Worm (Caenorhabditis elegans): ENCODE data around the gene Y4C6B.4.

Gene Y4C6B.4

DNA sequence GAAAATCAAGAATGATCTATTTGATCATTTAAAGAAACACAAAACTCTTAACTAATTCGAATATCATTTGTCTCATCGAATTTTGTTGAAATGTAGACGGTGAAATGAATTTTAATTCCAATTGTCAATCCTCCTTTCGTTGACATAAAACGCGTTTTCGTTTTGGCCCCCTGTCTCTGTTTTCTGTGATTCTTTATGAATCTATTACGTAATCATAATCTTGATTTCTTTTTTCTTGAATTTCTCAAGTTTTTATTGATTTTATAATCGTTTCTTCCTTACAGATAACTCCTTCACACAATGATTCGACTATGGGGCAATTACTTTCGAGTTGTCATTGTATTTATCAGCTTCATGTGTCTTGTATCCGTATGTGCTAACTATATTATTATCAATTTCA lies 5.9 kb downstream of the Y4C6B.4 start, which contains the start of gene Y4C6B.3:
Gene Y4C6B.3 (plus strand): TSS at position 301 of the 400 bp plus-strand sequence.
- TF ChIP-seq mef-2 (tag; optimal IDR thresholded peaks at IDR 0.05): no peak
- no peak for TF ChIP-seq mdl-1 (tag; optimal IDR thresholded peaks at IDR 0.05)
- no peak for TF ChIP-seq snu-23 (GFP tag; optimal IDR thresholded peaks at IDR 0.05)
- no peak for TF ChIP-seq isw-1 (GFP tag; IDR thresholded peaks at IDR 0.05)
- no peak for TF ChIP-seq fkh-10 (GFP tag; optimal IDR thresholded peaks at IDR 0.05)
- peak in 1 of 6 experiments; percentile 39 for TF ChIP-seq elt-3 (tag; optimal IDR thresholded peaks at IDR 0.05)
- TF ChIP-seq swsn-7 (tag; optimal IDR thresholded peaks at IDR 0.05): no peak
- TF ChIP-seq sox-4 (tag; optimal IDR thresholded peaks at IDR 0.05): no peak

DNA sequence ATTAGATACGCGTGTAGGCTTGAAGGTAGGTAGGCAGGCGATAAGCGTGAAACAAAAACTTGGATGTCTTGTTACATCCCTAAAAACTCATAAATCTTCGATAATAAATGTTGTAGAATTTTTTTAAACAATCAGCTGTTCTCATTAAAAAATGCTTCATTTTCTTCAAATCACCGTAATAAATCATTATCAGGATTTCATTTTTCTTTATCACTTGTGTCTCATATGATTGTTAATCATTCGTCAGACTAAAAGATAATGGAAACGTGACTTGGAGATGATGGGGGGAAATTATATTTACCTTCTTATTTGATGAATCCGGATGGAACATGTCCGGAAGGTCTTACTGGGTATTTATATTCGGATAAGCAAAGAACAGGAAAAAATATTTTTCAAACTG lies 7.2 kb downstream of the Y4C6B.4 start:
- TF ChIP-seq fos-1 (tag; optimal IDR thresholded peaks at IDR 0.05) (no peak), elt-3 (tag; optimal IDR thresholded peaks at IDR 0.05) (peak in 2 of 6 experiments; percentile 65 to 78), lin-35 (GFP tag; optimal IDR thresholded peaks at IDR 0.05) (peak in 1 of 2 experiments; percentile 38), blmp-1 (tag; optimal IDR thresholded peaks at IDR 0.05) (peak; percentile 76), nhr-85 (tag) (peak; percentile 55), nhr-20 (tag; optimal IDR thresholded peaks at IDR 0.05) (peak; percentile 8)

DNA sequence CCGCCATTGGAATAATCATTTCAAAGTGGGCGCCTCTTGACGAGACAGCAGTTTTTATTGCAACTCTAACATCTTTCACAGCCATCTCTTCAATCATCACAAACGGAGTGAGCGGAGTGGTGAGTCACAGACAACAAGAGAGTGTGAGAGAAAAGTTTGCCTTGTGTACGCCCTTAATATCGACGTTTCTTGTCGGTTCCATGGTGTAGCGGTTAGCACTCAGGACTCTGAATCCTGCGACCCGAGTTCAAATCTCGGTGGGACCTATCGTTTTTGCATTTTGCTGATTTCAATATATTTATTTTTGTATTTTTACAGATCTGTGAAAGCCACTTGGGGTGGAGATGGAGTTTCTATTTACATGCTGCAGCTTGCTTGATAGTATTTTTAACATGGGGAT lies 8.3 kb downstream of the Y4C6B.4 start:
- TF ChIP-seq fos-1 (tag; optimal IDR thresholded peaks at IDR 0.05) (peak; percentile 80), skn-1 (tag; optimal IDR thresholded peaks at IDR 0.05) (peak; percentile 33), nhr-77 (tag; optimal IDR thresholded peaks at IDR 0.05) (peak; percentile 41), nhr-71 (tag; optimal IDR thresholded peaks at IDR 0.05) (peak; percentile 69), C34B4.2 (tag; optimal IDR thresholded peaks at IDR 0.05) (no peak), elt-3 (tag; optimal IDR thresholded peaks at IDR 0.05) (peak in 1 of 6 experiments; percentile 49), nhr-76 (tag; optimal IDR thresholded peaks at IDR 0.05) (no peak), fkh-10 (GFP tag; optimal IDR thresholded peaks at IDR 0.05) (peak; percentile 55), unc-62 (GFP tag; optimal IDR thresholded peaks at IDR 0.05) (no peak), ceh-90 (tag; optimal IDR thresholded peaks at IDR 0.05) (no peak), nhr-11 (tag; optimal IDR thresholded peaks at IDR 0.05) (no peak), tlp-1 (tag; optimal IDR thresholded peaks at IDR 0.05) (no peak), nhr-28 (tag; optimal IDR thresholded peaks at IDR 0.05) (no peak), C16A3.4 (tag; optimal IDR thresholded peaks at IDR 0.05) (peak; percentile 64), lin-35 (GFP tag; optimal IDR thresholded peaks at IDR 0.05) (peak; percentile 55 to 74), pag-3 (tag; optimal IDR thresholded peaks at IDR 0.05; ENCODE audit: borderline replicate concordance, insufficient read depth) (no peak), dsc-1 (tag; optimal IDR thresholded peaks at IDR 0.05) (peak; percentile 56), ztf-11 (tag; optimal IDR thresholded peaks at IDR 0.05) (no peak), efl-1 (optimal IDR thresholded peaks at IDR 0.05) (peak; percentile 43 to 63), efl-1 (GFP tag; optimal IDR thresholded peaks at IDR 0.05 in 1 of 2) (peak; percentile 49 to 95), swsn-7 (tag; optimal IDR thresholded peaks at IDR 0.05) (peak; percentile 59), lin-13 (GFP tag; optimal IDR thresholded peaks at IDR 0.05) (peak; percentile 32), F16B12.6 (tag; optimal IDR thresholded peaks at IDR 0.05) (no peak), egl-13 (tag; optimal IDR thresholded peaks at IDR 0.05) (no peak), egl-27 (tag; optimal IDR thresholded peaks at IDR 0.05) (no peak), hlh-17 (GFP tag; optimal IDR thresholded peaks at IDR 0.05; ENCODE audit: borderline replicate concordance) (no peak), snpc-4 (tag; optimal IDR thresholded peaks at IDR 0.05) (peak; percentile 56), unc-130 (tag; optimal IDR thresholded peaks at IDR 0.05) (peak; percentile 55), nhr-84 (tag; optimal IDR thresholded peaks at IDR 0.05) (no peak), fkh-8 (tag; optimal IDR thresholded peaks at IDR 0.05) (no peak), hpl-2 (GFP tag; optimal IDR thresholded peaks at IDR 0.05) (no peak), grh-1 (GFP tag; IDR thresholded peaks at IDR 0.05) (no peak), ces-1 (GFP tag; optimal IDR thresholded peaks at IDR 0.05) (no peak), nhr-47 (tag; optimal IDR thresholded peaks at IDR 0.05) (peak; percentile 79), ceh-88 (GFP tag; IDR thresholded peaks at IDR 0.05) (peak; percentile 35; the same call in 1 of the 2 replicates), elt-2 (tag; optimal IDR thresholded peaks at IDR 0.05) (no peak), vab-15 (tag; optimal IDR thresholded peaks at IDR 0.05) (peak; percentile 13), mdl-1 (tag; optimal IDR thresholded peaks at IDR 0.05) (peak in 1 of 2 experiments; percentile 51), ztf-4 (tag; optimal IDR thresholded peaks at IDR 0.05) (no peak), ceh-63 (GFP tag; optimal IDR thresholded peaks at IDR 0.05) (no peak), ceh-8 (GFP tag; optimal IDR thresholded peaks at IDR 0.05) (peak; percentile 39), unc-98 (GFP tag; IDR thresholded peaks at IDR 0.05) (no peak)
